Worm (Caenorhabditis elegans): ENCODE data around the gene cpg-7.
A peak's percentile ranks its signal among the peaks of the same experiment; 100 is the strongest.

cpg-7 gene

DNA sequence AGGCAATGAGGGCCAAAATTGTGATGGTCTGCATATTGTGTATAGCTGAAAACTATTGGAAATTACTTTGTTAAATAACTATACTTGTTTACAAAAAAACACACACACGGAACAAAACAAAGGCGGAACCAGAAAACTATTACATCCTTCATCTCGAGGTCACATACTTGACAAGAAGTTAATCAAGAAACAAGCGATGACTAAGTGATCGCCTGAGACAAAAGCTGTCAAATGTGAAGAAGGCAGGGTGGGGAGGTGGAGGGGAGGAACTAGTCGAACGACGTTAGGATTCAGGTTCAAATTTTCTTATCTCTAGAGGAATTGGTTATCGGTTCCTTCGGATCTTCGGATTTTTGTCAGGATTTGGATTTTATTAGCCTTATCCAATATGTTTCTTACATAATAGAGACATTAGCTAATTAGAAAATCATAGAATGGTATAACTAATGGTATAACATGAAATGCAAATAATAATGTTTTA lies at the start of gene cpg-7:
Gene cpg-7, minus strand, starts transcription at position 51 of the 481 bp plus-strand sequence.
- TF ChIP-seq fos-1 (tag; optimal IDR thresholded peaks at IDR 0.05) = no peak
- no peak for TF ChIP-seq vab-15 (tag; optimal IDR thresholded peaks at IDR 0.05)
- no peak for TF ChIP-seq aha-1 (tag; optimal IDR thresholded peaks at IDR 0.05)
- no peak for TF ChIP-seq xbp-1 (tag; optimal IDR thresholded peaks at IDR 0.05)
- no peak for TF ChIP-seq mef-2 (tag; optimal IDR thresholded peaks at IDR 0.05)
- no peak for TF ChIP-seq nhr-20 (tag; optimal IDR thresholded peaks at IDR 0.05)

DNA sequence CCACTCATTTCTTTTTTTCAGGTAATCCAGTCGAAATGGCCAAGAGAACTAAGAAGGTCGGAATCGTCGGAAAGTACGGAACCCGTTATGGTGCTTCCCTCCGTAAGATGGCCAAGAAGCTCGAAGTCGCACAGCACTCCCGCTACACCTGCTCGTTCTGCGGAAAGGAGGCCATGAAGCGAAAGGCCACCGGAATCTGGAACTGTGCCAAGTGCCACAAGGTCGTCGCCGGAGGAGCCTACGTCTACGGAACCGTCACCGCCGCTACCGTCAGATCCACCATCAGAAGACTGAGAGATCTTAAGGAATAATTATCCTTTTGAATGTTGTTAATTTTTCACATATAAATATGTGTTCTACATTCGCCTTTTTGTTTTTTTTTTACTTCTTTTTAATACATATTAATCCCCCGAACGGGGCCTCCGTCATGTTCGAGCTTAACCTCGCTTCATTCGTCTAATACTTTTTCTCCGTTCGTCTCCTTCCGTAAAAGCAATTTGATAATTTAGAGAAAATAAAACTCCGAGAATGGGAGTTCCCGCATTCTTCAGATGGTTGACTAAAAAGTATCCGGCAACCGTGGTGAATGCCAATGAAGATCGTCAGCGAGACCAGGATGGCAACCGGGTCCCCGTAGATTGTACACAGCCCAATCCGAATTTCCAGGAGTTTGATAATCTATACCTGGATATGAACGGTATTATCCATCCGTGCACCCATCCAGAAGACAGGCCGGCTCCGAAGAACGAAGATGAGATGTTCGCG lies 46.4 kb upstream of the cpg-7 start, which contains the start of the genes rpl-43 and xrn-2:
Gene rpl-43, plus strand, starts transcription at position 36 of the 765 bp plus-strand sequence.
Gene xrn-2, plus strand, starts transcription at position 510 of the 765 bp plus-strand sequence.
- no peak for TF ChIP-seq nhr-84 (tag; optimal IDR thresholded peaks at IDR 0.05)
- TF ChIP-seq Y116A8C.19 (tag; optimal IDR thresholded peaks at IDR 0.05; ENCODE audit: borderline replicate concordance) = no peak
- TF ChIP-seq blmp-1 (tag; optimal IDR thresholded peaks at IDR 0.05) = no peak
- no peak for TF ChIP-seq lin-35 (GFP tag; optimal IDR thresholded peaks at IDR 0.05)
- no peak for TF ChIP-seq aha-1 (tag; optimal IDR thresholded peaks at IDR 0.05)
- TF ChIP-seq sptf-1 (tag; optimal IDR thresholded peaks at IDR 0.05) = no peak
- TF ChIP-seq nhr-77 (tag; optimal IDR thresholded peaks at IDR 0.05) = peak; percentile 23
- no peak for TF ChIP-seq elt-3 (tag; optimal IDR thresholded peaks at IDR 0.05)
- TF ChIP-seq F16B12.6 (tag; optimal IDR thresholded peaks at IDR 0.05) = no peak
- peak; percentile 12 to 19 for TF ChIP-seq efl-1 (optimal IDR thresholded peaks at IDR 0.05)
- peak in 1 of 2 experiments; percentile 81 for TF ChIP-seq efl-1 (GFP tag; optimal IDR thresholded peaks at IDR 0.05 in 1 of 2)
- peak in 1 of 2 experiments; percentile 30 for TF ChIP-seq lsy-2 (tag; optimal IDR thresholded peaks at IDR 0.05)
- TF ChIP-seq nhr-76 (tag; optimal IDR thresholded peaks at IDR 0.05) = no peak
- TF ChIP-seq grh-1 (GFP tag; IDR thresholded peaks at IDR 0.05) = 0 out of 2 replicates have a peak, but pooled peaks have one; percentile 28
- TF ChIP-seq nhr-47 (tag; optimal IDR thresholded peaks at IDR 0.05) = peak; percentile 37
- no peak for TF ChIP-seq unc-130 (tag; optimal IDR thresholded peaks at IDR 0.05)
- TF ChIP-seq nhr-90 (tag; optimal IDR thresholded peaks at IDR 0.05; ENCODE audit: poor library complexity) = peak; percentile 13
- no peak for TF ChIP-seq zip-4 (GFP tag; optimal IDR thresholded peaks at IDR 0.05)
- no peak for TF ChIP-seq fkh-8 (tag; optimal IDR thresholded peaks at IDR 0.05)
- TF ChIP-seq lin-39 (tag; optimal IDR thresholded peaks at IDR 0.05) = no peak
- TF ChIP-seq ceh-90 (tag; optimal IDR thresholded peaks at IDR 0.05) = no peak
- TF ChIP-seq nhr-20 (tag; optimal IDR thresholded peaks at IDR 0.05) = no peak
- TF ChIP-seq zag-1 (tag; optimal IDR thresholded peaks at IDR 0.05) = no peak
- TF ChIP-seq nhr-71 (tag; optimal IDR thresholded peaks at IDR 0.05) = no peak

DNA sequence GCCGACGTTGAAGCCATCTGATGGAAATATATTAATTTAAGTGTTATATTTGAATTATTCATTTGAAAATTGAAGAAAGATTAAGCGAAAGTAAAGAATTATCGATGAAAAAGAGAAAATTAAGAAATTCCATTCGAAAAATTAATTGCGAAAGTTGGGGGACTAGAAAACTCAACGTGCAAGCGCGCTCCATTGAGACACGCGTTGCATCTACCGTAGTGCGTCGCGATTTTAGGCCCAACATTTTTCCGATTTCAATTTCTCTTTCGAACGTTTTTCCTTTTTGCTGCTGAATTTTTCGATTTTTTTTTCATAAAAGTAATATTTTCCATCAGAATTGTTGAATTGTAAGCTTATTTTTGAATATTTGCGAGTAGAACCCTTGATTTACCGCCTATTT lies 45.3 kb upstream of the cpg-7 start, which contains the start of gene Y48B6A.1:
Gene Y48B6A.1, minus strand, starts transcription at position 17 of the 400 bp plus-strand sequence.
- TF ChIP-seq rnt-1 (tag; optimal IDR thresholded peaks at IDR 0.05) (peak; percentile 99), ztf-11 (tag; optimal IDR thresholded peaks at IDR 0.05) (peak in 1 of 2 experiments; percentile 89), unc-98 (GFP tag; IDR thresholded peaks at IDR 0.05) (peak; percentile 92), nhr-71 (tag; optimal IDR thresholded peaks at IDR 0.05) (peak; percentile 96), lin-14 (GFP tag; optimal IDR thresholded peaks at IDR 0.05) (peak; percentile 96), unc-130 (tag; optimal IDR thresholded peaks at IDR 0.05) (peak; percentile 99), ceh-88 (GFP tag; IDR thresholded peaks at IDR 0.05) (peak; percentile 79), sptf-1 (tag; optimal IDR thresholded peaks at IDR 0.05) (no peak), nhr-237 (tag; optimal IDR thresholded peaks at IDR 0.05) (peak; percentile 90), pax-3 (tag; optimal IDR thresholded peaks at IDR 0.05) (peak; percentile 93), dsc-1 (tag; optimal IDR thresholded peaks at IDR 0.05) (peak; percentile 89), zip-4 (GFP tag; optimal IDR thresholded peaks at IDR 0.05) (peak; percentile 65), fos-1 (tag; optimal IDR thresholded peaks at IDR 0.05) (peak; percentile 77), Y116A8C.19 (tag; optimal IDR thresholded peaks at IDR 0.05; ENCODE audit: borderline replicate concordance) (no peak), alr-1 (tag; optimal IDR thresholded peaks at IDR 0.05; ENCODE audit: borderline replicate concordance) (no peak), pqm-1 (tag; optimal IDR thresholded peaks at IDR 0.05) (no peak), tbx-2 (tag; optimal IDR thresholded peaks at IDR 0.05) (peak; percentile 94), hlh-4 (tag; optimal IDR thresholded peaks at IDR 0.05) (no peak), ceh-82 (tag; optimal IDR thresholded peaks at IDR 0.05) (peak; percentile 94 to 99 (median 96)), swsn-7 (tag; optimal IDR thresholded peaks at IDR 0.05) (peak; percentile 90), jun-1 (tag; optimal IDR thresholded peaks at IDR 0.05) (peak; percentile 89), aly-2 (tag; optimal IDR thresholded peaks at IDR 0.05) (peak; percentile 88), egl-27 (tag; optimal IDR thresholded peaks at IDR 0.05) (peak; percentile 8 to 63), efl-3 (GFP tag; optimal IDR thresholded peaks at IDR 0.05) (no peak), nhr-19 (GFP tag; conservative IDR thresholded peaks at IDR 0.05) (peak; percentile 90), aha-1 (tag; optimal IDR thresholded peaks at IDR 0.05) (peak; percentile 44), ama-1 (optimal IDR thresholded peaks at IDR 0.05) (no peak)
